Worm (Caenorhabditis elegans) whole organism, L1 larva: ENCODE results near the gene clec-186.
A peak's percentile ranks its signal among the peaks of the same experiment; 100 is the strongest.
"Not testable (repeated sequence)": the region's sequence is repeated elsewhere in the genome, so short reads cannot be mapped to it uniquely, and the experiment has no call there.

Experiments used
- F16B12.6 ChIP-seq: fragments of 150-350 bp; optimal IDR thresholded peaks from 2 replicates; lab custom pipeline; 2014; ENCODE audit warnings: missing biosample characterization, missing genetic modification characterization
- aha-1 ChIP-seq: fragments of 150-350 bp; optimal IDR thresholded peaks from 2 replicates; lab custom pipeline; 2014; ENCODE audit warnings: missing biosample characterization, missing genetic modification characterization
- aly-2 ChIP-seq: fragments of 150-350 bp; optimal IDR thresholded peaks from 2 replicates; lab custom pipeline; 2014; ENCODE audit warnings: missing biosample characterization, missing genetic modification characterization
- ceh-88 ChIP-seq: fragments of 200-800 bp; sonication (Bioruptor generic); IDR thresholded peaks from 2 replicates; pipeline ENCODE4 v1.3.6; 2022; ENCODE audit warnings: missing genetic modification characterization, missing compliant biosample characterization
- ceh-90 ChIP-seq: sonication (generic microtip); optimal IDR thresholded peaks from 2 replicates; lab custom pipeline; 2016; ENCODE audit warnings: missing genetic modification characterization, missing compliant biosample characterization
- dsc-1 ChIP-seq: sonication (generic microtip); optimal IDR thresholded peaks from 2 replicates; lab custom pipeline; 2016; ENCODE audit warnings: mild to moderate bottlenecking, missing genetic modification characterization, missing compliant biosample characterization
- efl-1 ChIP-seq, 4 experiments: fragments of 150-350 bp; optimal IDR thresholded peaks in 3 of 4; peaks in 1 of 4; 1 replicate in 1 of 4; 2 replicates in 3 of 4; lab custom pipeline; 2014; ENCODE audit warnings: missing biosample characterization in 2 of 4, missing genetic modification characterization in 2 of 4, missing genetic modification reagents in 2 of 4
- efl-3 ChIP-seq: fragments of 200-800 bp; sonication (Bioruptor generic); optimal IDR thresholded peaks from 2 replicates; lab custom pipeline; 2018; ENCODE audit warnings: mild to moderate bottlenecking, missing genetic modification characterization, missing compliant biosample characterization
- elt-2 ChIP-seq: sonication (generic microtip); optimal IDR thresholded peaks from 2 replicates; lab custom pipeline; 2016; ENCODE audit warnings: missing genetic modification characterization, mild to moderate bottlenecking, inconsistent platforms, missing compliant biosample characterization, missing genetic modification reagents
- ets-5 ChIP-seq: fragments of 200-800 bp; sonication (Bioruptor generic); IDR thresholded peaks from 2 replicates; pipeline ENCODE4 v1.3.6; 2022; ENCODE audit warnings: missing genetic modification characterization, missing compliant biosample characterization
- fkh-8 ChIP-seq: sonication (generic microtip); optimal IDR thresholded peaks from 2 replicates; lab custom pipeline; 2016; ENCODE audit warnings: mild to moderate bottlenecking, missing genetic modification characterization, missing compliant biosample characterization
- fos-1 ChIP-seq: fragments of 150-350 bp; optimal IDR thresholded peaks from 2 replicates; lab custom pipeline; 2014; ENCODE audit warnings: missing biosample characterization, missing genetic modification characterization
- hpl-2 ChIP-seq: fragments of 150-350 bp; optimal IDR thresholded peaks from 2 replicates; lab custom pipeline; 2014; ENCODE audit warnings: missing biosample characterization, missing genetic modification reagents, missing genetic modification characterization
- isw-1 ChIP-seq: fragments of 200-800 bp; sonication (Bioruptor generic); IDR thresholded peaks from 2 replicates; pipeline ENCODE4 v1.3.6; 2022; ENCODE audit warnings: missing genetic modification characterization, missing compliant biosample characterization
- jun-1 ChIP-seq: fragments of 150-350 bp; optimal IDR thresholded peaks from 2 replicates; lab custom pipeline; 2014; ENCODE audit warnings: missing biosample characterization, missing genetic modification reagents, missing genetic modification characterization
- lin-35 ChIP-seq, 2 experiments: fragments of 150-350 bp; optimal IDR thresholded peaks; 2 replicates each; lab custom pipeline; 2014; ENCODE audit warnings: missing biosample characterization in 2 of 2, missing genetic modification characterization in 2 of 2, missing genetic modification reagents in 2 of 2
- lir-3 ChIP-seq: sonication (generic microtip); optimal IDR thresholded peaks from 2 replicates; lab custom pipeline; 2016; ENCODE audit warnings: mild to moderate bottlenecking, missing genetic modification characterization, moderate library complexity, missing compliant biosample characterization; ENCODE audit not compliant: poor library complexity
- lsy-2 ChIP-seq, 2 experiments: fragments of 150-350 bp; optimal IDR thresholded peaks; 2 replicates each; lab custom pipeline; 2014; ENCODE audit warnings: missing biosample characterization in 2 of 2, missing genetic modification characterization in 2 of 2
- mdl-1 ChIP-seq, 2 experiments: fragments of 150-350 bp; optimal IDR thresholded peaks; 2 replicates each; lab custom pipeline; 2014 to 2017; ENCODE audit warnings: missing biosample characterization in 2 of 2, missing genetic modification characterization in 2 of 2, inconsistent platforms in 1 of 2
- mep-1 ChIP-seq: fragments of 150-350 bp; optimal IDR thresholded peaks from 2 replicates; lab custom pipeline; 2014; ENCODE audit warnings: missing biosample characterization, missing genetic modification characterization
- nhr-12 ChIP-seq: sonication (generic microtip); optimal IDR thresholded peaks from 2 replicates; lab custom pipeline; 2017; ENCODE audit warnings: missing biosample characterization, missing genetic modification characterization
- nhr-237 ChIP-seq: fragments of 150-350 bp; optimal IDR thresholded peaks from 2 replicates; lab custom pipeline; 2014; ENCODE audit warnings: missing biosample characterization, missing genetic modification characterization
- nhr-28 ChIP-seq: fragments of 150-350 bp; optimal IDR thresholded peaks from 2 replicates; lab custom pipeline; 2014; ENCODE audit warnings: missing biosample characterization, missing genetic modification characterization
- nhr-76 ChIP-seq: sonication (generic microtip); optimal IDR thresholded peaks from 2 replicates; lab custom pipeline; 2017; ENCODE audit warnings: missing biosample characterization, missing genetic modification characterization
- pax-3 ChIP-seq: fragments of 200-800 bp; sonication (Bioruptor generic); optimal IDR thresholded peaks from 2 replicates; lab custom pipeline; 2018; ENCODE audit warnings: mild to moderate bottlenecking, missing genetic modification characterization, moderate library complexity, missing compliant biosample characterization
- pqm-1 ChIP-seq: sonication (generic microtip); optimal IDR thresholded peaks from 3 replicates; lab custom pipeline; 2017; ENCODE audit warnings: missing biosample characterization, missing genetic modification characterization
- rnt-1 ChIP-seq: sonication (generic microtip); optimal IDR thresholded peaks from 2 replicates; lab custom pipeline; 2016; ENCODE audit warnings: mild to moderate bottlenecking, missing genetic modification characterization, moderate library complexity, missing compliant biosample characterization
- snpc-4 ChIP-seq: fragments of 150-350 bp; optimal IDR thresholded peaks from 2 replicates; lab custom pipeline; 2014; ENCODE audit warnings: missing biosample characterization, missing genetic modification characterization
- snu-23 ChIP-seq: sonication (generic microtip); optimal IDR thresholded peaks from 2 replicates; lab custom pipeline; 2016; ENCODE audit warnings: missing genetic modification characterization, missing compliant biosample characterization
- sptf-1 ChIP-seq: fragments of 150-350 bp; optimal IDR thresholded peaks from 2 replicates; lab custom pipeline; 2014; ENCODE audit warnings: missing biosample characterization, missing genetic modification characterization
- sup-37 ChIP-seq: fragments of 200-800 bp; sonication (Bioruptor generic); optimal IDR thresholded peaks from 2 replicates; lab custom pipeline; 2018; ENCODE audit warnings: mild to moderate bottlenecking, missing genetic modification characterization, missing compliant biosample characterization
- unc-30 ChIP-seq: sonication (generic microtip); optimal IDR thresholded peaks from 2 replicates; lab custom pipeline; 2017; ENCODE audit warnings: missing biosample characterization, missing genetic modification characterization
- ztf-4 ChIP-seq: fragments of 150-350 bp; optimal IDR thresholded peaks from 2 replicates; lab custom pipeline; 2014; ENCODE audit warnings: missing biosample characterization, missing genetic modification characterization

The clec-186 gene

ce11 chrIV:12869383-12869782, 3.5 kb downstream of the clec-186 start:
- TF ChIP-seq sptf-1 (tag; lab: Kevin White, UChicago) = no peak
- no peak for TF ChIP-seq ets-5 (GFP tag; lab: Robert Waterston, UW)
- TF ChIP-seq mdl-1 (tag; optimal IDR thresholded peaks at IDR 0.05; lab: Kevin White, UChicago) = no peak
- TF ChIP-seq dsc-1 (tag; lab: Kevin White, UChicago) = no peak
- TF ChIP-seq pqm-1 (tag; lab: Kevin White, UChicago) = no peak
- TF ChIP-seq nhr-237 = no peak
- TF ChIP-seq elt-2 (tag; lab: Kevin White, UChicago) = peak; percentile 34

DNA sequence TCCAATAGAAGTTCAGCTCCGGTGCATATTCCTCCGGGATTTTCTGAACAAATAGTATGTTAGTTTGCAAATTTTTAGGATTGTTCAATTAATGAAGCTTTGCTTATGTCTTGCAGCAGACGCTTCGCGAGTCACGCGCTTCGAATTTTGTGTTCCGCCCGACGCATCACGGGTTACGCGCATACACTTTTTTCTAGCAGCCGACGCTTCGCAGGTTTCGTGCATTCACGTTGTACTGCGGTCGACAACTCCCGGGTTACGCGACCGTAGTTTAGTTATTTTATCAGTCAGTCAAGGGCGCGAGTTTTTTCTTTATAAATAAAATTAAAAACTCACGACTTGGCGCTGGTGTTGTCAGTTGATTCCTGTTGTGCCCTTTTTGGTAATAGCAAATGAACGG, 3.9 kb downstream of the clec-186 start:
- TF ChIP-seq mep-1 (tag; lab: Kevin White, UChicago) = no peak
- TF ChIP-seq nhr-28 = no peak
- TF ChIP-seq efl-3 (GFP tag; lab: Kevin White, UChicago) = no peak
- TF ChIP-seq aha-1 (tag; lab: Kevin White, UChicago) = no peak
- no peak for TF ChIP-seq lir-3 (tag; lab: Kevin White, UChicago)

- no peak for TF ChIP-seq aly-2 (tag; lab: Kevin White, UChicago)
- no peak for TF ChIP-seq snpc-4 (tag; lab: Kevin White, UChicago)
- no peak for TF ChIP-seq unc-30 (tag; lab: Kevin White, UChicago)
- TF ChIP-seq isw-1 (GFP tag; lab: Robert Waterston, UW) = no peak
- no peak for TF ChIP-seq snu-23 (GFP tag; lab: Kevin White, UChicago)
- no peak for TF ChIP-seq ztf-4 (tag; lab: Kevin White, UChicago)
- no peak for TF ChIP-seq fkh-8
- TF ChIP-seq nhr-12 = no peak
- no peak for TF ChIP-seq fos-1 (tag; lab: Kevin White, UChicago)
- no peak for TF ChIP-seq mdl-1 (tag; optimal IDR thresholded peaks at IDR 0.05; lab: Kevin White, UChicago)
- no peak for TF ChIP-seq jun-1 (tag; lab: Kevin White, UChicago)
- TF ChIP-seq efl-1 (optimal IDR thresholded peaks at IDR 0.05; lab: Kevin White, UChicago) = no peak
- TF ChIP-seq efl-1 (GFP tag; optimal IDR thresholded peaks at IDR 0.05 in 1 of 2; lab: Kevin White, UChicago) = no peak
- no peak for TF ChIP-seq pax-3
- no peak for TF ChIP-seq rnt-1 (tag; lab: Kevin White, UChicago)
- no peak for TF ChIP-seq nhr-76 (tag; lab: Kevin White, UChicago)
Measured at ce11 chrIV:12870315-12870714, 4.4 kb downstream of the clec-186 start.

- TF ChIP-seq lin-35 (GFP tag; optimal IDR thresholded peaks at IDR 0.05; lab: Kevin White, UChicago) = no peak
- no peak for TF ChIP-seq lsy-2 (tag; optimal IDR thresholded peaks at IDR 0.05; lab: Kevin White, UChicago)
- no peak for TF ChIP-seq ceh-90 (tag; lab: Kevin White, UChicago)
- TF ChIP-seq nhr-28 = no peak
- no peak for TF ChIP-seq aly-2 (tag; lab: Kevin White, UChicago)
- no peak for TF ChIP-seq F16B12.6 (tag; lab: Kevin White, UChicago)
- peak; percentile 73 for TF ChIP-seq elt-2 (tag; lab: Kevin White, UChicago)
Measured at ce11 chrIV:12871445-12871947, 5.6 kb downstream of the clec-186 start, which contains the start of gene clec-187. clec-187 (minus strand) TSS chrIV:12871495.

DNA sequence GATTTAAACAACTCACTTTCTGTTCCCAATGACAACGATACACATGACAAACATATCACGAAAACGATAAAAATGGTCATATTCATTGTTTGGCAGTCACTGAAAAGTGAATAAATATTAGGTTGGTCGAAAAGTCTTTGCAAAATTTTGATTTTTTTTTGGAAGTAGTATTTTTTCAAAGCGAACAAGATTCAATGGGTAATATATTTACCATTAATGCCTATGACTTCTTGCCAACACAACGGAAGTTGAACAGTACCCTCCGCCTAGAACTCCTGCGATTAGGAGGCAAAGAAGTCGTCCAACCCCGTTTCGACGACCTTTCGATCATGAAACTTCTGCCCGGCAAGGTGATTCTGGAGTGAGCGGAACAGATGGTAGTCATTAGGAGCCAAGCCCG, 9.4 kb downstream of the clec-186 start, which contains the start of gene ZK896.1:
TSS of gene ZK896.1 (minus strand) at position 101 of the 400 bp plus-strand sequence.
- TF ChIP-seq hpl-2 (GFP tag; lab: Kevin White, UChicago); ceh-88 (GFP tag; lab: Robert Waterston, UW); sup-37 (GFP tag; lab: Kevin White, UChicago): not testable (repeated sequence)
